Fruit fly (Drosophila melanogaster) whole organism, adult: ENCODE measurements around the gene RpL17.
A peak's percentile ranks its signal among the peaks of the same experiment; 100 is the strongest.

ENCODE experiments used
- CG11617 ChIP-seq: fragments of 200-800 bp; sonication (Bioruptor generic); optimal IDR thresholded peaks from 2 replicates; lab custom pipeline; 2017; ENCODE audit warnings: mild to moderate bottlenecking, missing biosample characterization, missing genetic modification reagents, missing genetic modification characterization
- CG12768 ChIP-seq: fragments of 200-800 bp; sonication (Bioruptor generic); optimal IDR thresholded peaks from 2 replicates; lab custom pipeline; 2017; ENCODE audit warnings: missing biosample characterization, missing genetic modification characterization, mild to moderate bottlenecking, moderate library complexity, missing genetic modification reagents
- CG14711 ChIP-seq: fragments of 200-800 bp; sonication (Bioruptor generic); optimal IDR thresholded peaks from 2 replicates; lab custom pipeline; 2018; ENCODE audit warnings: missing biosample characterization, mild to moderate bottlenecking, missing genetic modification characterization, moderate library complexity
- CG1620 ChIP-seq: fragments of 200-800 bp; sonication (Bioruptor generic); optimal IDR thresholded peaks from 2 replicates; lab custom pipeline; 2016; ENCODE audit warnings: missing biosample characterization, missing genetic modification characterization
- CG33017 ChIP-seq: fragments of 200-800 bp; sonication (Bioruptor generic); optimal IDR thresholded peaks from 2 replicates; lab custom pipeline; 2018; ENCODE audit warnings: missing biosample characterization, mild to moderate bottlenecking, missing genetic modification characterization, moderate library complexity
- CG5204 ChIP-seq: fragments of 200-800 bp; sonication (Bioruptor generic); optimal IDR thresholded peaks from 2 replicates; lab custom pipeline; 2016; ENCODE audit warnings: missing biosample characterization, missing genetic modification characterization
- CG7045 ChIP-seq: fragments of 200-800 bp; sonication (Bioruptor generic); optimal IDR thresholded peaks from 2 replicates; lab custom pipeline; 2017; ENCODE audit warnings: missing biosample characterization, mild to moderate bottlenecking, missing genetic modification characterization
- CG7101 ChIP-seq: fragments of 200-800 bp; sonication (Bioruptor generic); optimal IDR thresholded peaks from 2 replicates; lab custom pipeline; 2018; ENCODE audit warnings: missing biosample characterization, mild to moderate bottlenecking, missing genetic modification characterization, moderate library complexity
- Clk ChIP-seq: fragments of 200-800 bp; sonication (Bioruptor generic); optimal IDR thresholded peaks from 2 replicates; lab custom pipeline; 2017; ENCODE audit warnings: missing biosample characterization, missing genetic modification characterization
- Crg-1 ChIP-seq: fragments of 200-800 bp; sonication (Bioruptor generic); optimal IDR thresholded peaks from 2 replicates; lab custom pipeline; 2016; ENCODE audit warnings: missing biosample characterization, missing genetic modification characterization
- Hr96 ChIP-seq: fragments of 200-800 bp; sonication (Bioruptor generic); optimal IDR thresholded peaks from 2 replicates; lab custom pipeline; 2016; ENCODE audit warnings: missing biosample characterization, missing genetic modification characterization
- Mnt ChIP-seq: fragments of 200-800 bp; sonication (Bioruptor generic); optimal IDR thresholded peaks from 2 replicates; lab custom pipeline; 2016; ENCODE audit warnings: missing biosample characterization, mild to moderate bottlenecking, missing genetic modification characterization
- bab1 ChIP-seq: fragments of 200-800 bp; sonication (Bioruptor generic); optimal IDR thresholded peaks from 3 replicates; lab custom pipeline; 2019; ENCODE audit warnings: missing biosample characterization, mild to moderate bottlenecking, missing genetic modification characterization, moderate library complexity
- cic ChIP-seq: fragments of 200-800 bp; sonication (Bioruptor generic); optimal IDR thresholded peaks from 2 replicates; lab custom pipeline; 2017; ENCODE audit warnings: missing biosample characterization, mild to moderate bottlenecking, missing genetic modification characterization, moderate library complexity
- cnc ChIP-seq, 2 experiments: fragments of >200 bp; optimal IDR thresholded peaks; 2 replicates each; lab custom pipeline; 2017
- kay ChIP-seq: fragments of 200-800 bp; sonication (Bioruptor generic); peaks from one replicate; lab custom pipeline; 2016; ENCODE audit warnings: missing biosample characterization, missing genetic modification characterization, borderline replicate concordance
- ovo ChIP-seq: fragments of 200-800 bp; sonication (Bioruptor generic); optimal IDR thresholded peaks from 2 replicates; lab custom pipeline; 2016; ENCODE audit warnings: missing biosample characterization, missing genetic modification characterization
- pad ChIP-seq: fragments of 200-800 bp; sonication (Bioruptor generic); optimal IDR thresholded peaks from 3 replicates; lab custom pipeline; 2017; ENCODE audit warnings: missing biosample characterization, missing genetic modification characterization, mild to moderate bottlenecking, moderate library complexity, missing genetic modification reagents
- tj ChIP-seq: fragments of 200-800 bp; sonication (Bioruptor generic); optimal IDR thresholded peaks from 3 replicates; lab custom pipeline; 2017; ENCODE audit warnings: missing biosample characterization, mild to moderate bottlenecking, missing genetic modification characterization, moderate library complexity
- toe ChIP-seq: fragments of 200-800 bp; sonication (Bioruptor generic); optimal IDR thresholded peaks from 2 replicates; lab custom pipeline; 2016; ENCODE audit warnings: missing biosample characterization, missing genetic modification characterization

The RpL17 gene

DNA sequence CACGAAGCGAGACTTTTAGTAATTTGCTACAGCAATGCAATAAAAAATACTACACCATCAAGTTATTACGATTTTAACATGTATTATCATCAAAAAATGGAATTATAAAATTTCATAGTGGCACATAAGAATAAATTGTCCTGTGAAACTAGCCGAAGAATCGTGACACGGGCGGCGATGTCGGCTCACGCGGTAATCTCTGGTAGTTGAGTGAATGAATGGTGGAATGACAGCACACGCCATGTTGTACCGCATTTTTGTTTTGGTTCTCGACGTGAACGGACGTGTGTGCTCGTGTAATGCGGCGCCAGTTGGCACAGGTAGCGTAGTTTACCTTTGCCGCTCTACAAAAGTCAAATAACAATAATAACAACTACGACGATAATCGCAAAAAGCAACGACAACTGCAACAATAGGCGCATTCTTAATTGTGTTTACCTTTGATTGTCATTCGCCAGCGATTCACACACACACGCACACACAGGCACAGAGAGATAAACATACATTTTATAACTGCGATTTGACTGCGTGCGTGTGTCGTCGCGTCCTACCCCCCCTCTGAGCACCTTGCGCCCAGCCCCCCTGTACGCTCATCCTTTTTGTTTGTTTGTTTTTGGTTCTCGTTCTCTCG lies 44.7 kb downstream of the RpL17 start, which contains the start of gene CG14441:
TSS of gene CG14441 (plus strand) at position 254 of the 631 bp plus-strand sequence.
- peak; percentile 70 for TF ChIP-seq CG14711
- peak; percentile 98 for TF ChIP-seq cic
- TF ChIP-seq Clk (GFP tag; lab: Kevin White, UChicago) = no peak
- peak; percentile 29 for TF ChIP-seq CG7045
- TF ChIP-seq CG5204 = peak; percentile 47
- peak; percentile 48 for TF ChIP-seq CG12768 (GFP tag; lab: Kevin White, UChicago)
- TF ChIP-seq bab1 (GFP tag; lab: Kevin White, UChicago) = peak; percentile 84
- TF ChIP-seq pad = peak; percentile 50
- TF ChIP-seq tj (GFP tag; lab: Kevin White, UChicago) = peak; percentile 67
- TF ChIP-seq Crg-1 (GFP tag; lab: Kevin White, UChicago) = peak; percentile 64
- no peak for TF ChIP-seq kay (GFP tag; lab: Kevin White, UChicago)
- TF ChIP-seq CG33017 (tag; lab: Kevin White, UChicago) = peak; percentile 54
- TF ChIP-seq Hr96 (GFP tag; lab: Kevin White, UChicago) = peak; percentile 84
- peak; percentile 76 for TF ChIP-seq CG11617 (GFP tag; lab: Kevin White, UChicago)
- peak; percentile 35 for TF ChIP-seq toe (GFP tag; lab: Kevin White, UChicago)
- peak; percentile 60 for TF ChIP-seq CG1620
- peak; percentile 57 for TF ChIP-seq ovo (GFP tag; lab: Kevin White, UChicago)
- TF ChIP-seq cnc (optimal IDR thresholded peaks at IDR 0.05; lab: Kevin White, UChicago) = no peak
- TF ChIP-seq Mnt (GFP tag; lab: Kevin White, UChicago) = peak; percentile 92
- TF ChIP-seq CG7101 (tag; lab: Kevin White, UChicago) = peak; percentile 78

DNA sequence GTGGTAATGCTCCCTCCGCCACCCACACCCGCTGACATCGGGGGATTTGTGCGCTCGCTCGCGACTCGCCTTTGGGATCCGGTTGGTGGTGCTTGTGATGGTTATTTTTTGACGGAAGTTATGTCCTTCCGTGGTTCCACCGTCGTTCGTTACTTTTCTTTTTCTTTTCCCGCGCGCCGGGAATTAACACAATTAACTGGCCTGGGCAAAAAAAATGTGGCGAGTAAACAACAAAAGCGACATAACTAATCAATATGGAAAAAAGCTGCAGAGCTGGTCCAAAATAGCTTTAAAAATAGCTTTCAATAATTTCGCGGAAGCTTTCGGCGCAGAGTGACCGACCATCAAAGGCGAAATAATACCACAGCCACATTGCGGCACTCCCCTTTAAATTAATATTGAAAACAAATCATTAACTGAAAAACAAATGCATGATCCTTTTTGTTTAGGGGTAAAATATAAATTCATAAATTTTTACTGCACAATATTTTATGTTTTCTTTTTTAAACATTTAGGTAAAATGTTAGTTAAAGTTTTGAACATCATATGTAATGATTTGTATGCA lies 45.7 kb downstream of the RpL17 start, which contains the start of gene CG14440:
TSS of gene CG14440 (minus strand) at position 320 of the 565 bp plus-strand sequence.
- TF ChIP-seq CG5204 (no peak), CG1620 (no peak), CG14711 (no peak), CG33017 (tag; lab: Kevin White, UChicago) (no peak), CG7101 (tag; lab: Kevin White, UChicago) (peak; percentile 1), ovo (GFP tag; lab: Kevin White, UChicago) (no peak), bab1 (GFP tag; lab: Kevin White, UChicago) (peak; percentile 35), cnc (optimal IDR thresholded peaks at IDR 0.05; lab: Kevin White, UChicago) (no peak), CG11617 (GFP tag; lab: Kevin White, UChicago) (peak; percentile 28), CG7045 (no peak), CG12768 (GFP tag; lab: Kevin White, UChicago) (no peak), pad (peak; percentile 53), cic (peak; percentile 25), Mnt (GFP tag; lab: Kevin White, UChicago) (peak; percentile 47), tj (GFP tag; lab: Kevin White, UChicago) (peak; percentile 57), Crg-1 (GFP tag; lab: Kevin White, UChicago) (peak; percentile 28), Clk (GFP tag; lab: Kevin White, UChicago) (no peak), toe (GFP tag; lab: Kevin White, UChicago) (no peak), kay (GFP tag; lab: Kevin White, UChicago) (no peak), Hr96 (GFP tag; lab: Kevin White, UChicago) (no peak)

DNA sequence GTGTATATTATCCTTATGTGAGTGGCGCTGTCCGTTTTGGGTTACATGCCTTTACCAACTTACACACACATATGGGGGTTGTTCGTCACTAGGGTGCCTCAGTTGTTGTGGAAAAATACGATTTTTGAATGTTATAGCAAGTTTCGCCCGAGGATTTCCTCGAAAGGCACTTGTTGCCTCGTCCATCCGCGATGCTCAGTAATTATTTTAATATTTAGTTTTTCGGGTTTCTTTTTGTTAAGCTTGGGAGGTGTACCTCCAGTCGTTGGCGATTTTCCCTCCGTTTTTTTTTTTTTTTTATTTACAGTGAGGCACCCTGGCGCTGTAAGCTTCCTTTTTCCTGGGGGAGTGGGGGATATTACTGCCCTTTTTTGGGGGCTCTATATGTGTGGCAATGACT lies 47.6 kb downstream of the RpL17 start:
- no peak for TF ChIP-seq pad
- peak; percentile 45 for TF ChIP-seq CG14711
- peak; percentile 40 for TF ChIP-seq tj (GFP tag; lab: Kevin White, UChicago)
- TF ChIP-seq CG33017 (tag; lab: Kevin White, UChicago) = peak; percentile 60
- peak; percentile 57 for TF ChIP-seq CG7045
- peak; percentile 63 for TF ChIP-seq CG11617 (GFP tag; lab: Kevin White, UChicago)
- no peak for TF ChIP-seq cic
- peak; percentile 20 for TF ChIP-seq bab1 (GFP tag; lab: Kevin White, UChicago)
- TF ChIP-seq CG1620 = no peak
- peak; percentile 70 for TF ChIP-seq CG7101 (tag; lab: Kevin White, UChicago)
- TF ChIP-seq CG5204 = peak; percentile 70
- peak; percentile 27 for TF ChIP-seq Clk (GFP tag; lab: Kevin White, UChicago)
- no peak for TF ChIP-seq Hr96 (GFP tag; lab: Kevin White, UChicago)
- TF ChIP-seq Crg-1 (GFP tag; lab: Kevin White, UChicago) = peak; percentile 38
- no peak for TF ChIP-seq cnc (optimal IDR thresholded peaks at IDR 0.05; lab: Kevin White, UChicago)
- peak; percentile 68 for TF ChIP-seq CG12768 (GFP tag; lab: Kevin White, UChicago)
- peak; percentile 60 for TF ChIP-seq toe (GFP tag; lab: Kevin White, UChicago)
- peak; percentile 14 for TF ChIP-seq ovo (GFP tag; lab: Kevin White, UChicago)
- TF ChIP-seq Mnt (GFP tag; lab: Kevin White, UChicago) = peak; percentile 44
- TF ChIP-seq kay (GFP tag; lab: Kevin White, UChicago) = no peak

dm6 chrX:6694979-6695388 lies 49.1 kb downstream of the RpL17 start, which contains the start of gene CG14442:
CG14442 (minus strand) TSS chrX:6695007.
- peak; percentile 28 for TF ChIP-seq ovo (GFP tag; lab: Kevin White, UChicago)
- peak; percentile 68 for TF ChIP-seq CG14711
- TF ChIP-seq bab1 (GFP tag; lab: Kevin White, UChicago) = peak; percentile 69
- TF ChIP-seq toe (GFP tag; lab: Kevin White, UChicago) = no peak
- no peak for TF ChIP-seq tj (GFP tag; lab: Kevin White, UChicago)
- TF ChIP-seq Crg-1 (GFP tag; lab: Kevin White, UChicago) = peak; percentile 62
- TF ChIP-seq CG7101 (tag; lab: Kevin White, UChicago) = peak; percentile 76
- TF ChIP-seq CG33017 (tag; lab: Kevin White, UChicago) = peak; percentile 30
- peak; percentile 41 for TF ChIP-seq pad
- no peak for TF ChIP-seq cic
- peak; percentile 59 for TF ChIP-seq Mnt (GFP tag; lab: Kevin White, UChicago)
- peak; percentile 65 for TF ChIP-seq CG11617 (GFP tag; lab: Kevin White, UChicago)
- TF ChIP-seq CG1620 = peak; percentile 70
